Fruit fly (Drosophila melanogaster) whole organism, prepupa: ENCODE data around the gene Fit1.

Experiments
- CG8632 ChIP-seq: fragments of 200-800 bp; sonication (Bioruptor generic); optimal IDR thresholded peaks from 3 replicates; lab custom pipeline; 2016; ENCODE audit warnings: missing biosample characterization, missing genetic modification characterization
- dsx ChIP-seq: fragments of 200-800 bp; optimal IDR thresholded peaks from 3 replicates; lab custom pipeline; 2019; ENCODE audit warnings: missing biosample characterization, mild to moderate bottlenecking, missing genetic modification characterization, moderate library complexity; ENCODE audit not compliant: poor library complexity, severe bottlenecking
- fd59A ChIP-seq: fragments of 200-800 bp; sonication (Bioruptor generic); optimal IDR thresholded peaks from 2 replicates; lab custom pipeline; 2017; ENCODE audit warnings: missing biosample characterization, mild to moderate bottlenecking, missing genetic modification characterization, missing genetic modification reagents

- TF ChIP-seq dsx (GFP tag; lab: Kevin White, UChicago), result no peak
- TF ChIP-seq fd59A (GFP tag; lab: Kevin White, UChicago), result no peak
- no peak for TF ChIP-seq CG8632 (GFP tag; lab: Kevin White, UChicago)
Observed at dm6 chr3L:4113998-4114397, 10.6 kb downstream of the Fit1 start.
